Fruit fly (Drosophila melanogaster) whole organism, embryonic: Measurements from ENCODE around the gene CG42592.
A peak's percentile ranks its signal among the peaks of the same experiment; 100 is the strongest.

Experiments
- CG10543 ChIP-seq: fragments of 200-800 bp; sonication (Bioruptor generic); optimal IDR thresholded peaks from 3 replicates; lab custom pipeline; 2017; ENCODE audit warnings: missing biosample characterization, mild to moderate bottlenecking, missing genetic modification characterization, moderate library complexity
- CG11085 ChIP-seq: fragments of 200-800 bp; sonication (Bioruptor generic); IDR thresholded peaks from 2 replicates; pipeline ENCODE4 v1.3.6; 2022; ENCODE audit warnings: missing biosample characterization, missing genetic modification characterization
- CG11093 ChIP-seq: fragments of 200-800 bp; sonication (Bioruptor generic); IDR thresholded peaks from 3 replicates; pipeline ENCODE4 v1.3.6; 2022; ENCODE audit warnings: missing biosample characterization, missing genetic modification characterization
- CG11456 ChIP-seq: fragments of 200-800 bp; sonication (Bioruptor generic); IDR thresholded peaks from 3 replicates; pipeline ENCODE4 v1.3.6; 2022; ENCODE audit warnings: missing biosample characterization, missing genetic modification characterization
- CG12071 ChIP-seq: fragments of 200-800 bp; sonication (Bioruptor generic); optimal IDR thresholded peaks from 3 replicates; lab custom pipeline; 2018; ENCODE audit warnings: missing biosample characterization, mild to moderate bottlenecking, missing genetic modification characterization
- CG12299 ChIP-seq: fragments of 200-800 bp; sonication (Bioruptor generic); optimal IDR thresholded peaks from 2 replicates; lab custom pipeline; 2018; ENCODE audit warnings: missing biosample characterization, mild to moderate bottlenecking, missing genetic modification characterization
- CG14965 ChIP-seq: fragments of 200-800 bp; sonication (Bioruptor generic); optimal IDR thresholded peaks from 2 replicates; lab custom pipeline; 2016; ENCODE audit warnings: missing biosample characterization, missing genetic modification characterization, borderline replicate concordance
- CG1529 ChIP-seq: fragments of 200-800 bp; sonication (Bioruptor generic); optimal IDR thresholded peaks from 3 replicates; lab custom pipeline; 2018; ENCODE audit warnings: missing biosample characterization, missing genetic modification characterization
- CG15696 ChIP-seq: fragments of 200-800 bp; sonication (Bioruptor generic); optimal IDR thresholded peaks from 2 replicates; lab custom pipeline; 2019; ENCODE audit warnings: missing biosample characterization, mild to moderate bottlenecking, missing genetic modification characterization, moderate library complexity
- CG17568 ChIP-seq: fragments of 200-800 bp; sonication (Bioruptor generic); optimal IDR thresholded peaks from 2 replicates; lab custom pipeline; 2018; ENCODE audit warnings: missing biosample characterization, mild to moderate bottlenecking, missing genetic modification characterization, moderate library complexity
- CG17612 ChIP-seq: fragments of 200-800 bp; sonication (Bioruptor generic); IDR thresholded peaks from 2 replicates; pipeline ENCODE4 v1.3.6; 2022; ENCODE audit warnings: missing biosample characterization, missing genetic modification characterization
- CG17829 ChIP-seq: fragments of 200-800 bp; optimal IDR thresholded peaks from 2 replicates; lab custom pipeline; 2019; ENCODE audit warnings: missing biosample characterization, mild to moderate bottlenecking, missing genetic modification characterization, moderate library complexity
- CG17912 ChIP-seq: fragments of 200-800 bp; sonication (Bioruptor generic); optimal IDR thresholded peaks from 2 replicates; lab custom pipeline; 2018; ENCODE audit warnings: missing biosample characterization, mild to moderate bottlenecking, missing genetic modification characterization
- CG18476 ChIP-seq: fragments of 200-800 bp; sonication (Bioruptor generic); optimal IDR thresholded peaks from 2 replicates; lab custom pipeline; 2016; ENCODE audit warnings: missing biosample characterization, mild to moderate bottlenecking, missing genetic modification characterization
- CG32767 ChIP-seq: fragments of 200-800 bp; sonication (Bioruptor generic); IDR thresholded peaks from 2 replicates; pipeline ENCODE4 v1.3.6; 2022; ENCODE audit warnings: missing biosample characterization, missing genetic modification characterization
- CG3995 ChIP-seq: fragments of 200-800 bp; sonication (Bioruptor generic); optimal IDR thresholded peaks from 3 replicates; lab custom pipeline; 2016; ENCODE audit warnings: missing biosample characterization, missing genetic modification characterization
- CG4360 ChIP-seq: fragments of 200-800 bp; sonication (Bioruptor generic); IDR thresholded peaks from 2 replicates; pipeline ENCODE4 v1.3.6; 2022; ENCODE audit warnings: missing biosample characterization, missing genetic modification characterization
- CG6254 ChIP-seq: fragments of 200-800 bp; sonication (Bioruptor generic); optimal IDR thresholded peaks from 3 replicates; lab custom pipeline; 2017; ENCODE audit warnings: mild to moderate bottlenecking, missing biosample characterization, missing genetic modification reagents, missing genetic modification characterization
- CG7745 ChIP-seq: fragments of 200-800 bp; sonication (Bioruptor generic); optimal IDR thresholded peaks from 2 replicates; lab custom pipeline; 2018; ENCODE audit warnings: missing biosample characterization, mild to moderate bottlenecking, missing genetic modification characterization, moderate library complexity
- CG7987 ChIP-seq: fragments of 200-800 bp; sonication (Bioruptor generic); optimal IDR thresholded peaks from 2 replicates; lab custom pipeline; 2018; ENCODE audit warnings: missing biosample characterization, mild to moderate bottlenecking, missing genetic modification characterization, moderate library complexity
- Camta ChIP-seq: fragments of 200-800 bp; sonication (Bioruptor generic); optimal IDR thresholded peaks from 2 replicates; lab custom pipeline; 2016; ENCODE audit warnings: missing biosample characterization, missing genetic modification characterization
- CoRest ChIP-seq: fragments of 200-800 bp; sonication (Bioruptor generic); optimal IDR thresholded peaks from 3 replicates; lab custom pipeline; 2018; ENCODE audit warnings: missing biosample characterization, mild to moderate bottlenecking, missing genetic modification characterization, moderate library complexity
- Dad ChIP-seq: fragments of 200-800 bp; sonication (Bioruptor generic); optimal IDR thresholded peaks from 3 replicates; lab custom pipeline; 2016; ENCODE audit warnings: missing biosample characterization, missing genetic modification characterization
- Deaf1 ChIP-seq: fragments of 200-800 bp; optimal IDR thresholded peaks from 3 replicates; lab custom pipeline; 2019; ENCODE audit warnings: missing biosample characterization, mild to moderate bottlenecking, missing genetic modification characterization, moderate library complexity
- Dek ChIP-seq: fragments of 200-800 bp; sonication (Bioruptor generic); optimal IDR thresholded peaks from 3 replicates; lab custom pipeline; 2019; ENCODE audit warnings: missing biosample characterization, mild to moderate bottlenecking, missing genetic modification characterization, moderate library complexity
- Dref ChIP-seq: fragments of 200-800 bp; sonication (Bioruptor generic); IDR thresholded peaks from 2 replicates; pipeline ENCODE4 v1.3.6; 2022; ENCODE audit warnings: missing biosample characterization, missing genetic modification characterization
- Gsc ChIP-seq: fragments of 200-800 bp; sonication (Bioruptor generic); IDR thresholded peaks from 2 replicates; pipeline ENCODE4 v1.3.6; 2022; ENCODE audit warnings: missing biosample characterization, missing genetic modification characterization
- Hsf ChIP-seq: fragments of 200-800 bp; sonication (Bioruptor generic); optimal IDR thresholded peaks from 3 replicates; lab custom pipeline; 2016; ENCODE audit warnings: missing biosample characterization, missing genetic modification characterization
- Mad ChIP-seq: fragments of 200-800 bp; sonication (Bioruptor generic); optimal IDR thresholded peaks from 2 replicates; lab custom pipeline; 2016; ENCODE audit warnings: missing biosample characterization, missing genetic modification characterization
- NK7.1 ChIP-seq: fragments of 200-800 bp; sonication (Bioruptor generic); optimal IDR thresholded peaks from 3 replicates; lab custom pipeline; 2016; ENCODE audit warnings: missing biosample characterization, missing genetic modification characterization
- Nf-YB ChIP-seq: fragments of 200-800 bp; sonication (Bioruptor generic); optimal IDR thresholded peaks from 3 replicates; lab custom pipeline; 2019; ENCODE audit warnings: missing biosample characterization, mild to moderate bottlenecking, missing genetic modification characterization, moderate library complexity
- Oli ChIP-seq: fragments of 200-800 bp; sonication (Bioruptor generic); optimal IDR thresholded peaks from 2 replicates; lab custom pipeline; 2018; ENCODE audit warnings: missing biosample characterization, mild to moderate bottlenecking, missing genetic modification characterization, moderate library complexity
- Sox100B ChIP-seq: fragments of 200-800 bp; sonication (Bioruptor generic); optimal IDR thresholded peaks from 3 replicates; lab custom pipeline; 2018; ENCODE audit warnings: missing biosample characterization, mild to moderate bottlenecking, missing genetic modification characterization
- Sry-δ ChIP-seq: fragments of 200-800 bp; sonication (Bioruptor generic); optimal IDR thresholded peaks from 2 replicates; lab custom pipeline; 2016; ENCODE audit warnings: missing biosample characterization, missing genetic modification characterization
- bbx ChIP-seq: fragments of 200-800 bp; sonication (Bioruptor generic); IDR thresholded peaks from 2 replicates; pipeline ENCODE4 v1.3.6; 2022; ENCODE audit warnings: missing biosample characterization, missing genetic modification characterization; ENCODE audit not compliant: partially characterized antibody
- cato ChIP-seq: fragments of 200-800 bp; sonication (Bioruptor generic); optimal IDR thresholded peaks from 2 replicates; lab custom pipeline; 2016; ENCODE audit warnings: missing biosample characterization, missing genetic modification characterization, borderline replicate concordance
- dati ChIP-seq: fragments of 200-800 bp; sonication (Bioruptor generic); IDR thresholded peaks from 2 replicates; pipeline ENCODE4 v1.3.6; 2022; ENCODE audit warnings: missing biosample characterization, missing genetic modification characterization
- dpn ChIP-seq, 2 experiments: fragments of 200-800 bp; sonication (Bioruptor generic); optimal IDR thresholded peaks; 3 replicates each; lab custom pipeline; 2016; ENCODE audit warnings: missing biosample characterization in 2 of 2, missing genetic modification characterization in 2 of 2
- gce ChIP-seq: fragments of 200-800 bp; sonication (Bioruptor generic); IDR thresholded peaks from 3 replicates; pipeline ENCODE4 v1.3.6; 2022; ENCODE audit warnings: missing biosample characterization, missing genetic modification characterization
- gfzf ChIP-seq: fragments of 200-800 bp; sonication (Bioruptor generic); optimal IDR thresholded peaks from 2 replicates; lab custom pipeline; 2016; ENCODE audit warnings: missing biosample characterization, mild to moderate bottlenecking, missing genetic modification characterization, moderate library complexity
- grn ChIP-seq: fragments of 200-800 bp; sonication (Bioruptor generic); optimal IDR thresholded peaks from 3 replicates; lab custom pipeline; 2017; ENCODE audit warnings: missing biosample characterization, missing genetic modification characterization
- inv ChIP-seq: fragments of 200-800 bp; sonication (Bioruptor generic); IDR thresholded peaks from 2 replicates; pipeline ENCODE4 v1.3.6; 2022; ENCODE audit warnings: missing biosample characterization, missing genetic modification characterization; ENCODE audit not compliant: partially characterized antibody
- jigr1 ChIP-seq: fragments of 200-800 bp; sonication (Bioruptor generic); IDR thresholded peaks from 3 replicates; pipeline ENCODE4 v1.3.6; 2022; ENCODE audit warnings: missing biosample characterization, missing genetic modification characterization
- lola ChIP-seq, 3 experiments: fragments of >200 bp in 2 of 3; fragments of 200-800 bp in 1 of 3; sonication (Bioruptor generic) in 1 of 3; optimal IDR thresholded peaks; 2 replicates each; lab custom pipeline; 2017 to 2019; ENCODE audit warnings: missing biosample characterization in 3 of 3, missing genetic modification characterization in 3 of 3, mild to moderate bottlenecking in 1 of 3, moderate library complexity in 1 of 3
- mam ChIP-seq: fragments of 200-800 bp; sonication (Bioruptor generic); optimal IDR thresholded peaks from 3 replicates; lab custom pipeline; 2016; ENCODE audit warnings: missing biosample characterization, missing genetic modification characterization
- pho ChIP-seq: fragments of 200-800 bp; sonication (Bioruptor generic); optimal IDR thresholded peaks from 2 replicates; lab custom pipeline; 2016; ENCODE audit warnings: missing biosample characterization, missing genetic modification characterization
- repo ChIP-seq: fragments of 200-800 bp; sonication (Bioruptor generic); optimal IDR thresholded peaks from 2 replicates; lab custom pipeline; 2016; ENCODE audit warnings: missing biosample characterization, missing genetic modification characterization
- sima ChIP-seq: fragments of 200-800 bp; sonication (Bioruptor generic); optimal IDR thresholded peaks from 2 replicates; lab custom pipeline; 2016; ENCODE audit warnings: missing biosample characterization, missing genetic modification characterization
- sob ChIP-seq: fragments of 200-800 bp; sonication (Bioruptor generic); IDR thresholded peaks from 2 replicates; pipeline ENCODE4 v1.3.6; 2022; ENCODE audit warnings: missing biosample characterization, missing genetic modification characterization
- sqz ChIP-seq: fragments of 200-800 bp; sonication (Bioruptor generic); optimal IDR thresholded peaks from 3 replicates; lab custom pipeline; 2018; ENCODE audit warnings: missing biosample characterization, mild to moderate bottlenecking, missing genetic modification characterization

Gene CG42592

DNA sequence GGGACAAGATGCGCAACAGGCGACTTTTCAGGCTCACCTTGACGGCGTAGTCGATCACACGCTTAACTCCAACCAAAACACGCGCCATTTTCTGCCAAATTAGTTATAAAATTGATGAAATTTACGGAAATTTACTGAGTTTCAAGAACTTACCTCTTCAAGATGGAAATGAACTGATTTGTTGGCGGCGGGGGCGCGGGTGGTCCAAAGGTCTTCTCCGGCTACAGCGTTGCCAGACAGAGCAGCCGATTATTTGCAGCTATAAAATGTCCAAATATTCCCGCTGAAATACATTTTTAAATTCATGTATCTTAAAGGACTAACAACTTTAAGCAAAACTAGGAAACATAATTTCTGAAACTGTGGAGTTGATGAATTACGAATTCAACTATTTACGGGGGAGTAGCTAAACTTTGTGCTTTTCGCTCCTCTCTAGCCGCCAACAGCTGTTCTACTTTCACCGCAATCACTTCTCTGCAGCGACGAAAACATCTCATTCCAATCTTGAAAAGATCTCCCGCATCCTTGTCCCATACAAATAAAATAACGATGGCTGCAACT lies 33.3 kb downstream of the CG42592 start, which contains the start of the genes Etfb and CG7789 (continued):
- TF ChIP-seq pho (GFP tag; lab: Kevin White, UChicago) (peak; percentile 88), CG11085 (GFP tag; lab: Robert Waterston, UW) (peak; percentile 74; the same call in 1 of the 2 replicates), CG17912 (GFP tag; lab: Kevin White, UChicago) (peak; percentile 46), gfzf (GFP tag; lab: Kevin White, UChicago) (peak; percentile 22), CG32767 (peak; percentile 54; the same call in 1 of the 2 replicates), CG3995 (peak; percentile 61), CG17612 (GFP tag; lab: Robert Waterston, UW) (peak; percentile 43; the same call in 1 of the 2 replicates), Dref (GFP tag; lab: Robert Waterston, UW) (peak; percentile 50), Nf-YB (peak; percentile 28), CG17829 (tag; lab: Kevin White, UChicago) (peak; percentile 70), Dek (peak; percentile 79), grn (peak; percentile 56), Deaf1 (tag; lab: Kevin White, UChicago) (no peak), CG1529 (GFP tag; lab: Kevin White, UChicago) (no peak), CG6254 (GFP tag; lab: Kevin White, UChicago) (no peak), repo (GFP tag; lab: Kevin White, UChicago) (peak; percentile 54), lola (GFP tag; optimal IDR thresholded peaks at IDR 0.05; lab: Kevin White, UChicago) (peak in 1 of 3 experiments; percentile 43), Sry-δ (GFP tag; lab: Kevin White, UChicago) (peak; percentile 89), Oli (peak; percentile 62), Sox100B (no peak), Hsf (peak; percentile 83), bbx (GFP tag; lab: Robert Waterston, UW) (peak; percentile 63; the same call in 1 of the 2 replicates), CG11093 (GFP tag; lab: Robert Waterston, UW) (no peak; the same call in 2 of the 3 replicates), dati (GFP tag; lab: Robert Waterston, UW) (no peak), NK7.1 (GFP tag; lab: Kevin White, UChicago) (peak; percentile 55), CG11456 (peak; percentile 85), Gsc (no peak), inv (peak; percentile 71), CG18476 (GFP tag; lab: Kevin White, UChicago) (peak; percentile 17), CG12299 (peak; percentile 68), Camta (peak; percentile 62), sima (GFP tag; lab: Kevin White, UChicago) (peak; percentile 57), Mad (GFP tag; lab: Kevin White, UChicago) (peak; percentile 60), sqz (GFP tag; lab: Kevin White, UChicago) (no peak), sob (GFP tag; lab: Robert Waterston, UW) (peak; percentile 87), gce (no peak), CG17568 (no peak), CG7745 (no peak), cato (peak; percentile 57), CoRest (tag; lab: Kevin White, UChicago) (peak; percentile 80), CG14965 (GFP tag; lab: Kevin White, UChicago) (no peak), jigr1 (GFP tag; lab: Robert Waterston, UW) (0 out of 3 replicates have a peak, but pooled peaks have one; percentile 30), CG7987 (GFP tag; lab: Kevin White, UChicago) (no peak), Dad (peak; percentile 55), mam (peak; percentile 83), dpn (GFP tag; optimal IDR thresholded peaks at IDR 0.05; lab: Kevin White, UChicago) (peak; percentile 71 to 85), CG12071 (GFP tag; lab: Kevin White, UChicago) (no peak), CG10543 (GFP tag; lab: Kevin White, UChicago) (peak; percentile 68), CG15696 (peak; percentile 65), CG4360 (no peak)
